Fruit fly (Drosophila melanogaster) whole organism, adult: Measurements from ENCODE around the gene GMF.
A peak's percentile ranks its signal among the peaks of the same experiment; 100 is the strongest.

ENCODE experiments used
- CG11617 ChIP-seq: fragments of 200-800 bp; sonication (Bioruptor generic); optimal IDR thresholded peaks from 2 replicates; lab custom pipeline; 2017; ENCODE audit warnings: mild to moderate bottlenecking, missing biosample characterization, missing genetic modification reagents, missing genetic modification characterization
- CG12768 ChIP-seq: fragments of 200-800 bp; sonication (Bioruptor generic); optimal IDR thresholded peaks from 2 replicates; lab custom pipeline; 2017; ENCODE audit warnings: missing biosample characterization, missing genetic modification characterization, mild to moderate bottlenecking, moderate library complexity, missing genetic modification reagents
- CG14711 ChIP-seq: fragments of 200-800 bp; sonication (Bioruptor generic); optimal IDR thresholded peaks from 2 replicates; lab custom pipeline; 2018; ENCODE audit warnings: missing biosample characterization, mild to moderate bottlenecking, missing genetic modification characterization, moderate library complexity
- CG1620 ChIP-seq: fragments of 200-800 bp; sonication (Bioruptor generic); optimal IDR thresholded peaks from 2 replicates; lab custom pipeline; 2016; ENCODE audit warnings: missing biosample characterization, missing genetic modification characterization
- CG33017 ChIP-seq: fragments of 200-800 bp; sonication (Bioruptor generic); optimal IDR thresholded peaks from 2 replicates; lab custom pipeline; 2018; ENCODE audit warnings: missing biosample characterization, mild to moderate bottlenecking, missing genetic modification characterization, moderate library complexity
- CG5204 ChIP-seq: fragments of 200-800 bp; sonication (Bioruptor generic); optimal IDR thresholded peaks from 2 replicates; lab custom pipeline; 2016; ENCODE audit warnings: missing biosample characterization, missing genetic modification characterization
- CG7045 ChIP-seq: fragments of 200-800 bp; sonication (Bioruptor generic); optimal IDR thresholded peaks from 2 replicates; lab custom pipeline; 2017; ENCODE audit warnings: missing biosample characterization, mild to moderate bottlenecking, missing genetic modification characterization
- CG7101 ChIP-seq: fragments of 200-800 bp; sonication (Bioruptor generic); optimal IDR thresholded peaks from 2 replicates; lab custom pipeline; 2018; ENCODE audit warnings: missing biosample characterization, mild to moderate bottlenecking, missing genetic modification characterization, moderate library complexity
- Clk ChIP-seq: fragments of 200-800 bp; sonication (Bioruptor generic); optimal IDR thresholded peaks from 2 replicates; lab custom pipeline; 2017; ENCODE audit warnings: missing biosample characterization, missing genetic modification characterization
- Crg-1 ChIP-seq: fragments of 200-800 bp; sonication (Bioruptor generic); optimal IDR thresholded peaks from 2 replicates; lab custom pipeline; 2016; ENCODE audit warnings: missing biosample characterization, missing genetic modification characterization
- Hr96 ChIP-seq: fragments of 200-800 bp; sonication (Bioruptor generic); optimal IDR thresholded peaks from 2 replicates; lab custom pipeline; 2016; ENCODE audit warnings: missing biosample characterization, missing genetic modification characterization
- Mnt ChIP-seq: fragments of 200-800 bp; sonication (Bioruptor generic); optimal IDR thresholded peaks from 2 replicates; lab custom pipeline; 2016; ENCODE audit warnings: missing biosample characterization, mild to moderate bottlenecking, missing genetic modification characterization
- bab1 ChIP-seq: fragments of 200-800 bp; sonication (Bioruptor generic); optimal IDR thresholded peaks from 3 replicates; lab custom pipeline; 2019; ENCODE audit warnings: missing biosample characterization, mild to moderate bottlenecking, missing genetic modification characterization, moderate library complexity
- cic ChIP-seq: fragments of 200-800 bp; sonication (Bioruptor generic); optimal IDR thresholded peaks from 2 replicates; lab custom pipeline; 2017; ENCODE audit warnings: missing biosample characterization, mild to moderate bottlenecking, missing genetic modification characterization, moderate library complexity
- cnc ChIP-seq, 2 experiments: fragments of >200 bp; optimal IDR thresholded peaks; 2 replicates each; lab custom pipeline; 2017
- kay ChIP-seq: fragments of 200-800 bp; sonication (Bioruptor generic); peaks from one replicate; lab custom pipeline; 2016; ENCODE audit warnings: missing biosample characterization, missing genetic modification characterization, borderline replicate concordance
- ovo ChIP-seq: fragments of 200-800 bp; sonication (Bioruptor generic); optimal IDR thresholded peaks from 2 replicates; lab custom pipeline; 2016; ENCODE audit warnings: missing biosample characterization, missing genetic modification characterization
- pad ChIP-seq: fragments of 200-800 bp; sonication (Bioruptor generic); optimal IDR thresholded peaks from 3 replicates; lab custom pipeline; 2017; ENCODE audit warnings: missing biosample characterization, missing genetic modification characterization, mild to moderate bottlenecking, moderate library complexity, missing genetic modification reagents
- tj ChIP-seq: fragments of 200-800 bp; sonication (Bioruptor generic); optimal IDR thresholded peaks from 3 replicates; lab custom pipeline; 2017; ENCODE audit warnings: missing biosample characterization, mild to moderate bottlenecking, missing genetic modification characterization, moderate library complexity
- toe ChIP-seq: fragments of 200-800 bp; sonication (Bioruptor generic); optimal IDR thresholded peaks from 2 replicates; lab custom pipeline; 2016; ENCODE audit warnings: missing biosample characterization, missing genetic modification characterization

GMF gene

dm6 chr2L:16279774-16280252, 22.9 kb downstream of the GMF start:
- peak; percentile 81 for TF ChIP-seq CG33017 (tag; lab: Kevin White, UChicago)
- peak; percentile 23 for TF ChIP-seq CG12768
- peak; percentile 63 for TF ChIP-seq Hr96
- peak; percentile 59 for TF ChIP-seq pad (GFP tag; lab: Kevin White, UChicago)
- TF ChIP-seq bab1 (GFP tag; lab: Kevin White, UChicago): peak; percentile 79
- TF ChIP-seq CG7045 (GFP tag; lab: Kevin White, UChicago): peak; percentile 73
- peak; percentile 56 for TF ChIP-seq Mnt (GFP tag; lab: Kevin White, UChicago)
- peak; percentile 83 for TF ChIP-seq CG5204 (GFP tag; lab: Kevin White, UChicago)
- peak; percentile 69 for TF ChIP-seq toe (GFP tag; lab: Kevin White, UChicago)
- no peak for TF ChIP-seq cnc (optimal IDR thresholded peaks at IDR 0.05; lab: Kevin White, UChicago)
- TF ChIP-seq CG7101 (tag; lab: Kevin White, UChicago): peak; percentile 71
- no peak for TF ChIP-seq kay (GFP tag; lab: Kevin White, UChicago)
- peak; percentile 51 for TF ChIP-seq CG1620 (GFP tag; lab: Kevin White, UChicago)
- no peak for TF ChIP-seq ovo (GFP tag; lab: Kevin White, UChicago)
- TF ChIP-seq CG14711 (tag; lab: Kevin White, UChicago): peak; percentile 67
- TF ChIP-seq tj (GFP tag; lab: Kevin White, UChicago): peak; percentile 72
- TF ChIP-seq Clk: no peak
- TF ChIP-seq Crg-1: no peak
- peak; percentile 57 for TF ChIP-seq CG11617 (GFP tag; lab: Kevin White, UChicago)
- TF ChIP-seq cic (GFP tag; lab: Kevin White, UChicago): peak; percentile 59

- TF ChIP-seq CG11617 (GFP tag; lab: Kevin White, UChicago) (no peak), toe (GFP tag; lab: Kevin White, UChicago) (no peak), CG1620 (GFP tag; lab: Kevin White, UChicago) (no peak), CG12768 (no peak), bab1 (GFP tag; lab: Kevin White, UChicago) (no peak), Clk (no peak), cic (GFP tag; lab: Kevin White, UChicago) (no peak), kay (GFP tag; lab: Kevin White, UChicago) (no peak), Crg-1 (no peak), ovo (GFP tag; lab: Kevin White, UChicago) (no peak), Mnt (GFP tag; lab: Kevin White, UChicago) (no peak), CG7045 (GFP tag; lab: Kevin White, UChicago) (no peak), CG5204 (GFP tag; lab: Kevin White, UChicago) (no peak)
These were observed 23.9 kb downstream of the GMF start for dm6 chr2L:16278842-16279241.

- no peak for TF ChIP-seq tj (GFP tag; lab: Kevin White, UChicago)
- no peak for TF ChIP-seq ovo (GFP tag; lab: Kevin White, UChicago)
- no peak for TF ChIP-seq CG12768
- TF ChIP-seq CG5204 (GFP tag; lab: Kevin White, UChicago): no peak
- TF ChIP-seq bab1 (GFP tag; lab: Kevin White, UChicago): no peak
- no peak for TF ChIP-seq cnc (optimal IDR thresholded peaks at IDR 0.05; lab: Kevin White, UChicago)
- no peak for TF ChIP-seq toe (GFP tag; lab: Kevin White, UChicago)
- TF ChIP-seq CG33017 (tag; lab: Kevin White, UChicago): no peak
- TF ChIP-seq Mnt (GFP tag; lab: Kevin White, UChicago): no peak
- TF ChIP-seq Clk: no peak
- no peak for TF ChIP-seq CG14711 (tag; lab: Kevin White, UChicago)
- TF ChIP-seq CG7101 (tag; lab: Kevin White, UChicago): no peak
- no peak for TF ChIP-seq Hr96
These were observed 24.8 kb downstream of the GMF start for dm6 chr2L:16277922-16278321.

- TF ChIP-seq pad (GFP tag; lab: Kevin White, UChicago): peak; percentile 27
- peak; percentile 24 for TF ChIP-seq CG7101 (tag; lab: Kevin White, UChicago)
- no peak for TF ChIP-seq CG5204 (GFP tag; lab: Kevin White, UChicago)
- TF ChIP-seq Mnt (GFP tag; lab: Kevin White, UChicago): no peak
- TF ChIP-seq cic (GFP tag; lab: Kevin White, UChicago): peak; percentile 74
- TF ChIP-seq CG12768: no peak
These were observed 25.9 kb downstream of the GMF start for dm6 chr2L:16276820-16277219.

- TF ChIP-seq CG11617 (GFP tag; lab: Kevin White, UChicago) (peak; percentile 30), pad (GFP tag; lab: Kevin White, UChicago) (peak; percentile 15), tj (GFP tag; lab: Kevin White, UChicago) (peak; percentile 24), CG7045 (GFP tag; lab: Kevin White, UChicago) (peak; percentile 7), CG14711 (tag; lab: Kevin White, UChicago) (peak; percentile 2), kay (GFP tag; lab: Kevin White, UChicago) (no peak), Crg-1 (no peak), Clk (peak; percentile 30), CG5204 (GFP tag; lab: Kevin White, UChicago) (peak; percentile 31), CG7101 (tag; lab: Kevin White, UChicago) (peak; percentile 26)
These were observed 27.0 kb downstream of the GMF start for dm6 chr2L:16275809-16276178.

- no peak for TF ChIP-seq CG33017 (tag; lab: Kevin White, UChicago)
- TF ChIP-seq CG14711 (tag; lab: Kevin White, UChicago): no peak
- no peak for TF ChIP-seq cnc (optimal IDR thresholded peaks at IDR 0.05; lab: Kevin White, UChicago)
- no peak for TF ChIP-seq bab1 (GFP tag; lab: Kevin White, UChicago)
- no peak for TF ChIP-seq kay (GFP tag; lab: Kevin White, UChicago)
- TF ChIP-seq Hr96: no peak
- no peak for TF ChIP-seq CG5204 (GFP tag; lab: Kevin White, UChicago)
- no peak for TF ChIP-seq toe (GFP tag; lab: Kevin White, UChicago)
- TF ChIP-seq CG12768: no peak
- no peak for TF ChIP-seq cic (GFP tag; lab: Kevin White, UChicago)
- no peak for TF ChIP-seq CG7045 (GFP tag; lab: Kevin White, UChicago)
These were observed 27.5 kb downstream of the GMF start for dm6 chr2L:16275177-16275808.
